Fruit fly (Drosophila melanogaster): ENCODE results near the gene CG32085.
A peak's percentile ranks its signal among the peaks of the same experiment; 100 is the strongest.

DNA sequence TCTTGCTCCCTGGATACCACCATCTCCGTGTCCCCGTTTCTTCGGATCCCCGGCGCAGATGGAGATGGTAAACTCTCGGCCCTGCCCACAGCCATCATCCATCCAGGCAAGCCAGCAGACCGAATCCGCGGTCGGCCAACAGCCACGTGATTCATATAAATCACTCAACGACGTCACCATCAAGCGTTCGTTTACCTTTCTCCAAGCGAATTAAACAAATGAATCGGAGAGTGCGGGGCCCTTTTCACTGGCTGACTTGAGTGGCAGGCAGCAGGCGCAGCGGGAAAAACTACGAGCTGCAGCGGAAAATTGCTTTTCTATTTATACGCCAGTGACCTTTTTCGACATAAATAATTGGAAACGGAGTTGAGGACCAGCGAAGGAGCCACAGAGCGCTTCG lies 23.4 kb upstream of the CG32085 start:
- TF ChIP-seq rn (GFP tag; IDR thresholded peaks at IDR 0.05): no peak
- TF ChIP-seq EcR (GFP tag; optimal IDR thresholded peaks at IDR 0.05): peak; percentile 74
- TF ChIP-seq CG8301 (tag; optimal IDR thresholded peaks at IDR 0.05): no peak
- no peak for TF ChIP-seq CG32121 (GFP tag; IDR thresholded peaks at IDR 0.05)
- no peak for TF ChIP-seq CG12605 (GFP tag; IDR thresholded peaks at IDR 0.05)
- no peak for TF ChIP-seq CG8159 (tag; optimal IDR thresholded peaks at IDR 0.05)
- TF ChIP-seq Snoo (tag; optimal IDR thresholded peaks at IDR 0.05): no peak
- no peak for TF ChIP-seq CG10348 (GFP tag; IDR thresholded peaks at IDR 0.05)
- no peak for TF ChIP-seq Pif1B (GFP tag; optimal IDR thresholded peaks at IDR 0.05)
- no peak for TF ChIP-seq CG15710 (tag; optimal IDR thresholded peaks at IDR 0.05)

All from whole organism, pupa.